Fruit fly (Drosophila melanogaster) whole organism, prepupa: ENCODE data around the gene CG7551.

Experiments
- CG10631 ChIP-seq: fragments of 200-800 bp; sonication (Bioruptor generic); optimal IDR thresholded peaks from 2 replicates; lab custom pipeline; 2016; ENCODE audit warnings: missing biosample characterization, missing genetic modification characterization
- CG10669 ChIP-seq: fragments of 200-800 bp; sonication (Bioruptor generic); optimal IDR thresholded peaks from 3 replicates; lab custom pipeline; 2018; ENCODE audit warnings: missing biosample characterization, mild to moderate bottlenecking, missing genetic modification characterization, moderate library complexity
- CG11294 ChIP-seq: fragments of 200-800 bp; sonication (Bioruptor generic); IDR thresholded peaks from 2 replicates; pipeline ENCODE4 v1.3.6; 2022; ENCODE audit warnings: missing biosample characterization, missing genetic modification characterization
- CG11902 ChIP-seq: fragments of 200-800 bp; sonication (Bioruptor generic); optimal IDR thresholded peaks from 3 replicates; lab custom pipeline; 2016; ENCODE audit warnings: missing biosample characterization, missing genetic modification characterization
- CG15336 ChIP-seq: fragments of 200-800 bp; sonication (Bioruptor generic); IDR thresholded peaks from 2 replicates; pipeline ENCODE4 v1.3.6; 2022; ENCODE audit warnings: missing biosample characterization, missing genetic modification characterization
- CG1621 ChIP-seq: fragments of 200-800 bp; sonication (Bioruptor generic); optimal IDR thresholded peaks from 3 replicates; lab custom pipeline; 2018; ENCODE audit warnings: missing biosample characterization, mild to moderate bottlenecking, missing genetic modification characterization
- CG16779 ChIP-seq: fragments of 200-800 bp; sonication (Bioruptor generic); optimal IDR thresholded peaks from 3 replicates; lab custom pipeline; 2017; ENCODE audit warnings: missing biosample characterization, mild to moderate bottlenecking, missing genetic modification characterization
- CG32006 ChIP-seq: fragments of 200-800 bp; sonication (Bioruptor generic); optimal IDR thresholded peaks from 3 replicates; lab custom pipeline; 2017; ENCODE audit warnings: missing biosample characterization, mild to moderate bottlenecking, missing genetic modification characterization
- CG3919 ChIP-seq: fragments of 200-800 bp; sonication (Bioruptor generic); optimal IDR thresholded peaks from 3 replicates; lab custom pipeline; 2016; ENCODE audit warnings: missing biosample characterization, missing genetic modification characterization
- CG4318 ChIP-seq: fragments of 200-800 bp; sonication (Bioruptor generic); optimal IDR thresholded peaks from 3 replicates; lab custom pipeline; 2017; ENCODE audit warnings: missing biosample characterization, mild to moderate bottlenecking, missing genetic modification characterization
- CG6276 ChIP-seq: fragments of 200-800 bp; sonication (Bioruptor generic); optimal IDR thresholded peaks from 2 replicates; lab custom pipeline; 2017; ENCODE audit warnings: missing biosample characterization, mild to moderate bottlenecking, missing genetic modification characterization
- CG6792 ChIP-seq: fragments of 200-800 bp; sonication (Bioruptor generic); optimal IDR thresholded peaks from 3 replicates; lab custom pipeline; 2016; ENCODE audit warnings: missing biosample characterization, missing genetic modification characterization
- CG6808 ChIP-seq: fragments of 200-800 bp; sonication (Bioruptor generic); optimal IDR thresholded peaks from 3 replicates; lab custom pipeline; 2017; ENCODE audit warnings: missing biosample characterization, missing genetic modification characterization, mild to moderate bottlenecking, moderate library complexity, missing genetic modification reagents
- CG6854 ChIP-seq: fragments of 200-800 bp; sonication (Bioruptor generic); optimal IDR thresholded peaks from 2 replicates; lab custom pipeline; 2017; ENCODE audit warnings: missing biosample characterization, mild to moderate bottlenecking, missing genetic modification characterization
- CG7368 ChIP-seq: fragments of 200-800 bp; sonication (Bioruptor generic); optimal IDR thresholded peaks from 3 replicates; lab custom pipeline; 2016; ENCODE audit warnings: missing biosample characterization, missing genetic modification characterization
- CG8119 ChIP-seq: fragments of 200-800 bp; sonication (Bioruptor generic); IDR thresholded peaks from 3 replicates; pipeline ENCODE4 v1.3.6; 2022; ENCODE audit warnings: missing biosample characterization, missing genetic modification characterization
- CG8632 ChIP-seq: fragments of 200-800 bp; sonication (Bioruptor generic); optimal IDR thresholded peaks from 3 replicates; lab custom pipeline; 2016; ENCODE audit warnings: missing biosample characterization, missing genetic modification characterization
- Eip75B ChIP-seq: fragments of 200-800 bp; sonication (Bioruptor generic); optimal IDR thresholded peaks from 3 replicates; lab custom pipeline; 2016; ENCODE audit warnings: missing biosample characterization, missing genetic modification characterization
- Eip78C ChIP-seq: fragments of 200-800 bp; sonication (Bioruptor generic); peaks from one replicate; lab custom pipeline; 2016; ENCODE audit warnings: missing biosample characterization, missing genetic modification characterization
- Eip93F ChIP-seq: fragments of 200-800 bp; sonication (Bioruptor generic); optimal IDR thresholded peaks from 2 replicates; lab custom pipeline; 2016; ENCODE audit warnings: missing biosample characterization, mild to moderate bottlenecking, missing genetic modification characterization
- Ets21C ChIP-seq: fragments of 200-800 bp; sonication (Bioruptor generic); optimal IDR thresholded peaks from 3 replicates; lab custom pipeline; 2016; ENCODE audit warnings: missing biosample characterization, missing genetic modification characterization
- Ets96B ChIP-seq: fragments of 200-800 bp; optimal IDR thresholded peaks from 2 replicates; lab custom pipeline; 2019; ENCODE audit warnings: missing biosample characterization, mild to moderate bottlenecking, missing genetic modification characterization, moderate library complexity
- Hr39 ChIP-seq: fragments of 200-800 bp; sonication (Bioruptor generic); optimal IDR thresholded peaks from 2 replicates; lab custom pipeline; 2016; ENCODE audit warnings: missing biosample characterization, missing genetic modification characterization
- Hr4 ChIP-seq: fragments of 200-800 bp; sonication (Bioruptor generic); optimal IDR thresholded peaks from 3 replicates; lab custom pipeline; 2016; ENCODE audit warnings: missing biosample characterization, missing genetic modification characterization
- Lpt ChIP-seq: fragments of 200-800 bp; sonication (Bioruptor generic); optimal IDR thresholded peaks from 3 replicates; lab custom pipeline; 2016; ENCODE audit warnings: missing biosample characterization, missing genetic modification characterization
- Smox ChIP-seq: fragments of 200-800 bp; sonication (Bioruptor generic); optimal IDR thresholded peaks from 3 replicates; lab custom pipeline; 2016; ENCODE audit warnings: missing biosample characterization, missing genetic modification characterization
- Sox102F ChIP-seq: fragments of 200-800 bp; sonication (Bioruptor generic); optimal IDR thresholded peaks from 2 replicates; lab custom pipeline; 2016; ENCODE audit warnings: missing biosample characterization, mild to moderate bottlenecking, missing genetic modification characterization
- Sox14 ChIP-seq: fragments of 200-800 bp; sonication (Bioruptor generic); optimal IDR thresholded peaks from 3 replicates; lab custom pipeline; 2016; ENCODE audit warnings: missing biosample characterization, missing genetic modification characterization
- Sox15 ChIP-seq: fragments of 200-800 bp; sonication (Bioruptor generic); optimal IDR thresholded peaks from 3 replicates; lab custom pipeline; 2016; ENCODE audit warnings: missing biosample characterization, missing genetic modification characterization
- achi ChIP-seq: fragments of 200-800 bp; sonication (Bioruptor generic); optimal IDR thresholded peaks from 3 replicates; lab custom pipeline; 2016; ENCODE audit warnings: missing biosample characterization, missing genetic modification characterization
- acj6 ChIP-seq: fragments of 200-800 bp; sonication (Bioruptor generic); optimal IDR thresholded peaks from 3 replicates; lab custom pipeline; 2016; ENCODE audit warnings: missing biosample characterization, missing genetic modification characterization
- cyc ChIP-seq: fragments of 200-800 bp; sonication (Bioruptor generic); optimal IDR thresholded peaks from 3 replicates; lab custom pipeline; 2016; ENCODE audit warnings: missing biosample characterization, missing genetic modification characterization
- dac ChIP-seq: fragments of 200-800 bp; sonication (Bioruptor generic); optimal IDR thresholded peaks from 2 replicates; lab custom pipeline; 2017; ENCODE audit warnings: missing biosample characterization, mild to moderate bottlenecking, missing genetic modification characterization
- dsx ChIP-seq: fragments of 200-800 bp; optimal IDR thresholded peaks from 3 replicates; lab custom pipeline; 2019; ENCODE audit warnings: missing biosample characterization, mild to moderate bottlenecking, missing genetic modification characterization, moderate library complexity; ENCODE audit not compliant: poor library complexity, severe bottlenecking
- eg ChIP-seq: fragments of 200-800 bp; sonication (Bioruptor generic); IDR thresholded peaks from 3 replicates; pipeline ENCODE4 v1.3.6; 2022; ENCODE audit warnings: missing biosample characterization, missing genetic modification characterization
- esn ChIP-seq: fragments of 200-800 bp; sonication (Bioruptor generic); optimal IDR thresholded peaks from 2 replicates; lab custom pipeline; 2016; ENCODE audit warnings: missing biosample characterization, mild to moderate bottlenecking, missing genetic modification characterization, moderate library complexity
- fd59A ChIP-seq: fragments of 200-800 bp; sonication (Bioruptor generic); optimal IDR thresholded peaks from 2 replicates; lab custom pipeline; 2017; ENCODE audit warnings: missing biosample characterization, mild to moderate bottlenecking, missing genetic modification characterization, missing genetic modification reagents
- fd85E ChIP-seq: fragments of 200-800 bp; sonication (Bioruptor generic); optimal IDR thresholded peaks from 3 replicates; lab custom pipeline; 2016; ENCODE audit warnings: missing biosample characterization, missing genetic modification characterization
- fkh ChIP-seq: fragments of 200-800 bp; sonication (Bioruptor generic); optimal IDR thresholded peaks from 3 replicates; lab custom pipeline; 2017; ENCODE audit warnings: missing biosample characterization, mild to moderate bottlenecking, missing genetic modification characterization, moderate library complexity
- lz ChIP-seq: fragments of 200-800 bp; sonication (Bioruptor generic); optimal IDR thresholded peaks from 3 replicates; lab custom pipeline; 2016; ENCODE audit warnings: missing biosample characterization, missing genetic modification characterization
- net ChIP-seq: fragments of 200-800 bp; sonication (Bioruptor generic); optimal IDR thresholded peaks from 3 replicates; lab custom pipeline; 2016; ENCODE audit warnings: missing biosample characterization, missing genetic modification characterization
- pdm3 ChIP-seq: fragments of 200-800 bp; sonication (Bioruptor generic); optimal IDR thresholded peaks from 3 replicates; lab custom pipeline; 2016; ENCODE audit warnings: missing biosample characterization, missing genetic modification characterization
- salr ChIP-seq, 2 experiments: fragments of 200-800 bp; sonication (Bioruptor generic); optimal IDR thresholded peaks; 3 replicates each; lab custom pipeline; 2016 to 2018; ENCODE audit warnings: missing biosample characterization in 2 of 2, missing genetic modification characterization in 2 of 2, mild to moderate bottlenecking in 1 of 2
- topi ChIP-seq: fragments of 200-800 bp; sonication (Bioruptor generic); optimal IDR thresholded peaks from 3 replicates; lab custom pipeline; 2016; ENCODE audit warnings: missing biosample characterization, missing genetic modification characterization
- vri ChIP-seq: fragments of 200-800 bp; sonication (Bioruptor generic); optimal IDR thresholded peaks from 3 replicates; lab custom pipeline; 2016; ENCODE audit warnings: missing biosample characterization, mild to moderate bottlenecking, missing genetic modification characterization

CG7551 gene

dm6 chr3L:11474658-11475057 lies 16.4 kb downstream of the CG7551 start, which contains the start of gene Vha16-2:
Gene Vha16-2 (plus strand): TSS chr3L:11474958.
- no peak for TF ChIP-seq net (GFP tag; lab: Kevin White, UChicago)
- no peak for TF ChIP-seq Ets21C (GFP tag; lab: Kevin White, UChicago)

DNA sequence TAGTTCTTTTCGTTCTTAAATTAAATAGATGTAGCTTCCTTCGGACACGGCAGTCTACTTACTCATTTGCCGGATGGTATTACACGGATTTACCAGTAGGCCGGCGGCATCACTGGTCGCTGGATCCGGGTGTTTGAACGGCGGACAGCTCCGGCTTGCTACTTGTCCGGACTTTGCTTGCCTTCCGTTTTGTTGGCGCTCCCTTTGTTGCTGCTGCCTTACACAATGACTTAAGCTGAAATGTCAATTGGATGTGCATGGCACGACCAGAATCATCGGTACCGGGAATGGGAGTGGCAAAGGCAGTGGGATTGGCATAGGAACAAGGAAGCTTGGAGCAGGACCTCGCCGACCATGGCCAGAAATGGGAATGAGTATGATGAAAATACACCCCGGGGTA lies 22.0 kb downstream of the CG7551 start:
- TF ChIP-seq fd59A (GFP tag; lab: Kevin White, UChicago) (no peak), CG16779 (no peak), dac (GFP tag; lab: Kevin White, UChicago) (no peak), Sox15 (no peak), Sox102F (GFP tag; lab: Kevin White, UChicago) (no peak), CG6276 (GFP tag; lab: Kevin White, UChicago) (no peak), CG7368 (GFP tag; lab: Kevin White, UChicago) (no peak), esn (GFP tag; lab: Kevin White, UChicago) (no peak), CG6854 (GFP tag; lab: Kevin White, UChicago) (no peak), Lpt (no peak), Hr39 (GFP tag; lab: Kevin White, UChicago) (no peak), lz (GFP tag; lab: Kevin White, UChicago) (no peak), CG10631 (GFP tag; lab: Kevin White, UChicago) (no peak), fd85E (GFP tag; lab: Kevin White, UChicago) (no peak)
- TF ChIP-seq, all 60 proteins: peak for 0

DNA sequence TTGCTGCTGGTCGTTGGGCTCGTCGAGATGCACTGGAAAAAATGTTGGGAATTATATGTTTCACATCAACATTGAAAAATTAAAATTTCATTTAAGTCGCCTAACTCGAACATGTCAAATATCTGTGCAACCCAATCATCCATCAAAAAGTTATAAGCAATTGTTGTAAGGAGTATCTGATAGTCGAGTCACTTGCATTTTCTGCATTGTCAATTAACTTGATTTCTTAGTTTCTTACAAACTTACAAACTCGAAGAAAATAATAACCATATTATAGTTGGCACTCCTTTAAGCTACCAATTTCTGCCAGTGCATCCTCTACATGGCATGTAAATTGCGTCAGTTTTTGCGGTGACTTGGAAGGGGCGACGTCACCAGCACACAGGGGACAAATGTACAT lies 24.8 kb downstream of the CG7551 start:
- TF ChIP-seq dac (GFP tag; lab: Kevin White, UChicago): peak; percentile 21
- TF ChIP-seq esn (GFP tag; lab: Kevin White, UChicago): peak; percentile 75
- peak; percentile 71 for TF ChIP-seq pdm3
- peak; percentile 71 for TF ChIP-seq Hr39 (GFP tag; lab: Kevin White, UChicago)
- no peak for TF ChIP-seq vri (GFP tag; lab: Kevin White, UChicago)
- TF ChIP-seq fkh (GFP tag; lab: Kevin White, UChicago): no peak
- peak; percentile 54 for TF ChIP-seq Sox15
- TF ChIP-seq Sox14 (GFP tag; lab: Kevin White, UChicago): peak; percentile 73
- TF ChIP-seq Hr4 (GFP tag; lab: Kevin White, UChicago): peak; percentile 65
- TF ChIP-seq CG6792 (GFP tag; lab: Kevin White, UChicago): peak; percentile 63
- TF ChIP-seq CG6276 (GFP tag; lab: Kevin White, UChicago): peak; percentile 57
- peak; percentile 69 for TF ChIP-seq lz (GFP tag; lab: Kevin White, UChicago)
- peak; percentile 45 for TF ChIP-seq Lpt
- peak; percentile 66 for TF ChIP-seq Sox102F (GFP tag; lab: Kevin White, UChicago)
- peak; percentile 61 for TF ChIP-seq dsx
- peak; percentile 67 for TF ChIP-seq fd59A (GFP tag; lab: Kevin White, UChicago)
- TF ChIP-seq achi (GFP tag; lab: Kevin White, UChicago): peak; percentile 66
- peak; percentile 76 for TF ChIP-seq Eip75B (GFP tag; lab: Kevin White, UChicago)
- TF ChIP-seq CG11294 (GFP tag; lab: Robert Waterston, UW): no peak
- peak; percentile 33 to 75 for TF ChIP-seq salr (GFP tag; optimal IDR thresholded peaks at IDR 0.05; lab: Kevin White, UChicago)
- peak; percentile 51 for TF ChIP-seq Ets21C (GFP tag; lab: Kevin White, UChicago)
- peak; percentile 75 for TF ChIP-seq topi
- peak; percentile 58 for TF ChIP-seq CG6808 (GFP tag; lab: Kevin White, UChicago)
- peak; percentile 47; the same call in 1 of the 2 replicates for TF ChIP-seq CG15336 (GFP tag; lab: Robert Waterston, UW)
- TF ChIP-seq CG10631 (GFP tag; lab: Kevin White, UChicago): peak; percentile 74
- peak; percentile 92 for TF ChIP-seq Eip78C (GFP tag; lab: Kevin White, UChicago)
- TF ChIP-seq cyc (GFP tag; lab: Kevin White, UChicago): peak; percentile 49
- peak; percentile 44 for TF ChIP-seq CG16779
- peak; percentile 76 for TF ChIP-seq CG10669 (GFP tag; lab: Kevin White, UChicago)
- peak; percentile 76 for TF ChIP-seq CG32006 (GFP tag; lab: Kevin White, UChicago)
- peak; percentile 16 for TF ChIP-seq CG11902 (GFP tag; lab: Kevin White, UChicago)
- TF ChIP-seq CG1621 (tag; lab: Kevin White, UChicago): peak; percentile 65
- TF ChIP-seq eg (GFP tag; lab: Robert Waterston, UW): 0 out of 3 replicates have a peak, but pooled peaks have one; percentile 35
- peak; percentile 75 for TF ChIP-seq acj6 (GFP tag; lab: Kevin White, UChicago)
- peak; percentile 77 for TF ChIP-seq Ets96B (tag; lab: Kevin White, UChicago)
- peak; percentile 63 for TF ChIP-seq Smox (GFP tag; lab: Kevin White, UChicago)
- peak; percentile 70 for TF ChIP-seq CG8119
- TF ChIP-seq CG3919 (GFP tag; lab: Kevin White, UChicago): peak; percentile 68
- TF ChIP-seq Eip93F (GFP tag; lab: Kevin White, UChicago): no peak
- TF ChIP-seq net (GFP tag; lab: Kevin White, UChicago): peak; percentile 61
- TF ChIP-seq fd85E (GFP tag; lab: Kevin White, UChicago): no peak
- peak; percentile 65 for TF ChIP-seq CG4318 (GFP tag; lab: Kevin White, UChicago)
- peak; percentile 53 for TF ChIP-seq CG8632
